Fruit fly (Drosophila melanogaster) whole organism, pupa: Measurements from ENCODE around the gene CG31229.

Experiments
- CG10348 ChIP-seq: fragments of 200-800 bp; sonication (Bioruptor generic); IDR thresholded peaks from 2 replicates; pipeline ENCODE4 v1.3.6; 2022; ENCODE audit warnings: missing biosample characterization, missing genetic modification characterization
- CG12605 ChIP-seq: fragments of 200-800 bp; sonication (Bioruptor generic); IDR thresholded peaks from 2 replicates; pipeline ENCODE4 v1.3.6; 2022; ENCODE audit warnings: missing biosample characterization, missing genetic modification characterization
- CG13204 ChIP-seq: fragments of 200-800 bp; sonication (Bioruptor generic); optimal IDR thresholded peaks from 2 replicates; lab custom pipeline; 2018; ENCODE audit warnings: missing biosample characterization, mild to moderate bottlenecking, missing genetic modification characterization, moderate library complexity
- CG14655 ChIP-seq: fragments of 200-800 bp; sonication (Bioruptor generic); optimal IDR thresholded peaks from 3 replicates; lab custom pipeline; 2017; ENCODE audit warnings: mild to moderate bottlenecking, missing biosample characterization, missing genetic modification reagents, missing genetic modification characterization
- CG15710 ChIP-seq: fragments of 200-800 bp; sonication (Bioruptor generic); optimal IDR thresholded peaks from 2 replicates; lab custom pipeline; 2018; ENCODE audit warnings: missing biosample characterization, mild to moderate bottlenecking, missing genetic modification characterization, moderate library complexity
- CG17806 ChIP-seq: fragments of 200-800 bp; sonication (Bioruptor generic); optimal IDR thresholded peaks from 2 replicates; lab custom pipeline; 2018; ENCODE audit warnings: missing biosample characterization, mild to moderate bottlenecking, missing genetic modification characterization, moderate library complexity
- CG32121 ChIP-seq: fragments of 200-800 bp; sonication (Bioruptor generic); IDR thresholded peaks from 2 replicates; pipeline ENCODE4 v1.3.6; 2022; ENCODE audit warnings: missing biosample characterization, missing genetic modification characterization
- CG34367 ChIP-seq: fragments of 200-800 bp; sonication (Bioruptor generic); optimal IDR thresholded peaks from 2 replicates; lab custom pipeline; 2018; ENCODE audit warnings: missing biosample characterization, mild to moderate bottlenecking, missing genetic modification characterization
- CG4496 ChIP-seq: fragments of 200-800 bp; sonication (Bioruptor generic); IDR thresholded peaks from 3 replicates; pipeline ENCODE4 v1.3.6; 2022; ENCODE audit warnings: missing biosample characterization, missing genetic modification characterization
- CG8159 ChIP-seq: fragments of 200-800 bp; sonication (Bioruptor generic); optimal IDR thresholded peaks from 3 replicates; lab custom pipeline; 2018; ENCODE audit warnings: missing biosample characterization, mild to moderate bottlenecking, missing genetic modification characterization, moderate library complexity
- CG8301 ChIP-seq: fragments of 200-800 bp; sonication (Bioruptor generic); optimal IDR thresholded peaks from 2 replicates; lab custom pipeline; 2018; ENCODE audit warnings: missing biosample characterization, mild to moderate bottlenecking, missing genetic modification characterization
- CG9948 ChIP-seq: fragments of 200-800 bp; sonication (Bioruptor generic); optimal IDR thresholded peaks from 2 replicates; lab custom pipeline; 2018; ENCODE audit warnings: missing biosample characterization, mild to moderate bottlenecking, missing genetic modification characterization, moderate library complexity
- D1 ChIP-seq: fragments of 200-800 bp; sonication (Bioruptor generic); optimal IDR thresholded peaks from 2 replicates; lab custom pipeline; 2018; ENCODE audit warnings: missing biosample characterization, mild to moderate bottlenecking, missing genetic modification characterization, moderate library complexity
- EcR ChIP-seq: fragments of 200-800 bp; sonication (Bioruptor generic); optimal IDR thresholded peaks from 3 replicates; lab custom pipeline; 2019; ENCODE audit warnings: missing biosample characterization, missing genetic modification characterization, mild to moderate bottlenecking, moderate library complexity, missing genetic modification reagents
- Ets98B ChIP-seq: fragments of 200-800 bp; sonication (Bioruptor generic); IDR thresholded peaks from 2 replicates; pipeline ENCODE4 v1.3.6; 2022; ENCODE audit warnings: missing biosample characterization, missing genetic modification characterization
- Pif1A ChIP-seq: fragments of 200-800 bp; sonication (Bioruptor generic); optimal IDR thresholded peaks from 3 replicates; lab custom pipeline; 2016; ENCODE audit warnings: missing biosample characterization, missing genetic modification characterization
- Pif1B ChIP-seq: fragments of 200-800 bp; sonication (Bioruptor generic); optimal IDR thresholded peaks from 3 replicates; lab custom pipeline; 2016; ENCODE audit warnings: missing biosample characterization, missing genetic modification characterization
- Snoo ChIP-seq: fragments of 200-800 bp; sonication (Bioruptor generic); optimal IDR thresholded peaks from 3 replicates; lab custom pipeline; 2017; ENCODE audit warnings: missing biosample characterization, mild to moderate bottlenecking, missing genetic modification characterization, inconsistent platforms
- fd96Ca ChIP-seq: fragments of 200-800 bp; sonication (Bioruptor generic); IDR thresholded peaks from 3 replicates; pipeline ENCODE4 v1.3.6; 2022; ENCODE audit warnings: missing biosample characterization, missing genetic modification characterization
- gl ChIP-seq: fragments of 200-800 bp; sonication (Bioruptor generic); optimal IDR thresholded peaks from 2 replicates; lab custom pipeline; 2018; ENCODE audit warnings: missing biosample characterization, mild to moderate bottlenecking, missing genetic modification characterization
- rn ChIP-seq: fragments of 200-800 bp; sonication (Bioruptor generic); IDR thresholded peaks from 2 replicates; pipeline ENCODE4 v1.3.6; 2022; ENCODE audit warnings: missing biosample characterization, missing genetic modification characterization

Gene CG31229

dm6 chr3R:18671112-18671729, 3.6 kb downstream of the CG31229 start, which contains the start of gene CG31230:
TSS of gene CG31230 (plus strand) at chr3R:18671679.
- TF ChIP-seq CG15710 (tag; lab: Kevin White, UChicago) = no peak
- no peak for TF ChIP-seq CG34367
- no peak for TF ChIP-seq gl (tag; lab: Kevin White, UChicago)
- no peak for TF ChIP-seq Pif1B
- TF ChIP-seq EcR (GFP tag; lab: Kevin White, UChicago) = no peak
- TF ChIP-seq CG14655 (GFP tag; lab: Kevin White, UChicago) = no peak
- no peak for TF ChIP-seq CG9948
- TF ChIP-seq D1 (tag; lab: Kevin White, UChicago) = no peak
- no peak for TF ChIP-seq Ets98B (GFP tag; lab: Robert Waterston, UW)
- TF ChIP-seq Pif1A (GFP tag; lab: Kevin White, UChicago) = no peak
- no peak for TF ChIP-seq CG32121 (GFP tag; lab: Robert Waterston, UW)
- TF ChIP-seq CG4496 (GFP tag; lab: Robert Waterston, UW) = no peak
- no peak for TF ChIP-seq fd96Ca (GFP tag; lab: Robert Waterston, UW)
- no peak for TF ChIP-seq CG17806
- TF ChIP-seq CG8301 (tag; lab: Kevin White, UChicago) = no peak

- TF ChIP-seq D1 (tag; lab: Kevin White, UChicago) = no peak
- TF ChIP-seq CG34367 = no peak
- TF ChIP-seq CG17806 = no peak
- TF ChIP-seq CG8301 (tag; lab: Kevin White, UChicago) = no peak
- TF ChIP-seq gl (tag; lab: Kevin White, UChicago) = no peak
- no peak for TF ChIP-seq Pif1A (GFP tag; lab: Kevin White, UChicago)
- TF ChIP-seq EcR (GFP tag; lab: Kevin White, UChicago) = no peak
- no peak for TF ChIP-seq CG8159 (tag; lab: Kevin White, UChicago)
- no peak for TF ChIP-seq CG9948
- no peak for TF ChIP-seq CG32121 (GFP tag; lab: Robert Waterston, UW)
- TF ChIP-seq fd96Ca (GFP tag; lab: Robert Waterston, UW) = no peak
- TF ChIP-seq Ets98B (GFP tag; lab: Robert Waterston, UW) = no peak
- TF ChIP-seq Snoo (tag; lab: Kevin White, UChicago) = no peak
- no peak for TF ChIP-seq CG14655 (GFP tag; lab: Kevin White, UChicago)
- no peak for TF ChIP-seq CG10348 (GFP tag; lab: Robert Waterston, UW)
- no peak for TF ChIP-seq rn
- TF ChIP-seq Pif1B = no peak
- TF ChIP-seq CG12605 (GFP tag; lab: Robert Waterston, UW) = no peak
- TF ChIP-seq CG13204 (GFP tag; lab: Kevin White, UChicago) = no peak
- TF ChIP-seq, all 21 proteins: peak for 0
These were observed 9.9 kb downstream of the CG31229 start, which contains the start of the genes dind and CG7706 for dm6 chr3R:18677500-18677940. TSS of gene dind (minus strand) at chr3R:18677539. TSS of gene CG7706 (plus strand) at chr3R:18677818.

DNA sequence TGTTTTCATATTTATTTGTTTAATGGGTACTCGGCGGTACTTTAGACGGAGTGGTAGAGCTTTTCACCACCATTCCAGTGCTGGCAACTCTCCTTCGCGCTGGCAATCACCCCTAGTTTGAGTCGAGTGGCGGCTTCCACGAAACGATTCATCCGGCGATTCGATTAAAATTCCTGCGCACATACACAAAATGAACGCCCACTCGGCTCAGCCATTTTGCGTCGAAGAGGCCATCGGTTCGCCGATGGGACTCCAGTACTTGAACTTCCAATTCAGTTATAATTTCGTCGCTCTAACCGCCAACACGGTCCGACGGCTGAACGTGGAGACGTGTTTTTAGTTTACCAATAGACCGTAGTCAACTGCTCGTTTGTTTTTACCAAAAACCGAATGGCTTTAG, 12.7 kb downstream of the CG31229 start, which contains the start of the genes CG46318 and ChT:
Gene CG46318 (plus strand): TSS at position 273 of the 400 bp plus-strand sequence.
Gene ChT (plus strand): TSS at position 273 of the 400 bp plus-strand sequence.
- TF ChIP-seq CG8159 (tag; lab: Kevin White, UChicago) (no peak), Snoo (tag; lab: Kevin White, UChicago) (no peak), Pif1B (no peak), D1 (tag; lab: Kevin White, UChicago) (no peak), CG10348 (GFP tag; lab: Robert Waterston, UW) (no peak), Pif1A (GFP tag; lab: Kevin White, UChicago) (no peak), CG4496 (GFP tag; lab: Robert Waterston, UW) (no peak), fd96Ca (GFP tag; lab: Robert Waterston, UW) (no peak), CG13204 (GFP tag; lab: Kevin White, UChicago) (no peak), CG34367 (no peak), CG15710 (tag; lab: Kevin White, UChicago) (no peak), CG17806 (no peak), gl (tag; lab: Kevin White, UChicago) (no peak), CG12605 (GFP tag; lab: Robert Waterston, UW) (no peak), rn (no peak), CG9948 (no peak), Ets98B (GFP tag; lab: Robert Waterston, UW) (no peak), CG14655 (GFP tag; lab: Kevin White, UChicago) (no peak), EcR (GFP tag; lab: Kevin White, UChicago) (no peak)

DNA sequence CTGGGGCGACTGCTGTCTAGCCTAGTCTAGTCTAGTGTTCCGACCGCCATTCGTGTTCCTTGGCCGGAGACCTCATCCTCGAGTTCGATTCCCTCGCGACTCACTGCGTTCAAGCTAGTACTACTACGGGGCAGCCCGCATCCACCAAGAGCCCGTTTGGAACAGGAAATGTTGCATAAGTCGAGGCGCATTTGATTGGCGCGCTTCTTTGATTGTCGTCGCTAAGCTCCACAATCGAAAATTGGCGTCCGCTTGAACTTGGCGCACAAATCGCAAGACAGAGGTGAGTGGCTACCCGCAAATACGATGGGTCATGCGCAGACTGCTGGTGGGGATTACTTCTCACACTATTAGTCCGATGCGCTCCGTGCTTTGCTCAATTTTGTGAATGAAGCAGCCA, 13.4 kb downstream of the CG31229 start:
- TF ChIP-seq Pif1A (GFP tag; lab: Kevin White, UChicago) = no peak
- no peak for TF ChIP-seq CG15710 (tag; lab: Kevin White, UChicago)
- no peak for TF ChIP-seq D1 (tag; lab: Kevin White, UChicago)
- no peak for TF ChIP-seq CG14655 (GFP tag; lab: Kevin White, UChicago)
- TF ChIP-seq CG9948 = no peak
- no peak for TF ChIP-seq Pif1B
- TF ChIP-seq Ets98B (GFP tag; lab: Robert Waterston, UW) = no peak
- no peak for TF ChIP-seq CG34367
- no peak for TF ChIP-seq gl (tag; lab: Kevin White, UChicago)
- TF ChIP-seq CG32121 (GFP tag; lab: Robert Waterston, UW) = no peak
- no peak for TF ChIP-seq EcR (GFP tag; lab: Kevin White, UChicago)
- no peak for TF ChIP-seq CG10348 (GFP tag; lab: Robert Waterston, UW)
- TF ChIP-seq CG8301 (tag; lab: Kevin White, UChicago) = no peak
- no peak for TF ChIP-seq Snoo (tag; lab: Kevin White, UChicago)
- TF ChIP-seq CG4496 (GFP tag; lab: Robert Waterston, UW) = no peak

- TF ChIP-seq CG8159 (tag; lab: Kevin White, UChicago) (no peak), CG8301 (tag; lab: Kevin White, UChicago) (no peak), CG10348 (GFP tag; lab: Robert Waterston, UW) (no peak)
These were observed 25.0 kb downstream of the CG31229 start, which contains the start of gene Muc91C for dm6 chr3R:18692619-18693018. TSS of gene Muc91C (minus strand) at chr3R:18692719.
